Worm (Caenorhabditis elegans) whole organism, L3 larva: ENCODE measurements around the gene F57G9.7.

Experiments used
- ZK546.5 ChIP-seq: sonication (generic microtip); optimal IDR thresholded peaks from 2 replicates; lab custom pipeline; 2017; ENCODE audit warnings: missing biosample characterization, missing genetic modification characterization
- aly-2 ChIP-seq: fragments of 150-350 bp; optimal IDR thresholded peaks from 2 replicates; lab custom pipeline; 2014; ENCODE audit warnings: missing biosample characterization, missing genetic modification characterization
- mdl-1 ChIP-seq: fragments of 150-350 bp; optimal IDR thresholded peaks from 2 replicates; lab custom pipeline; 2014; ENCODE audit warnings: missing biosample characterization, missing genetic modification characterization
- pqm-1 ChIP-seq: fragments of 150-350 bp; optimal IDR thresholded peaks from 2 replicates; lab custom pipeline; 2017; ENCODE audit warnings: missing biosample characterization, missing genetic modification characterization, inconsistent platforms
- ztf-11 ChIP-seq: fragments of 150-350 bp; optimal IDR thresholded peaks from 2 replicates; lab custom pipeline; 2014; ENCODE audit warnings: missing biosample characterization, missing genetic modification characterization

ce11 chrII:12435202-12435872, 37.8 kb upstream of the F57G9.7 start:
- TF ChIP-seq aly-2 (tag; lab: Kevin White, UChicago), result no peak
- TF ChIP-seq mdl-1, result no peak
- TF ChIP-seq ZK546.5 (tag; lab: Kevin White, UChicago), result no peak
- TF ChIP-seq pqm-1 (tag; lab: Kevin White, UChicago), result no peak
- TF ChIP-seq ztf-11, result no peak
